Fruit fly (Drosophila melanogaster) S2 (cell line): ENCODE results near the gene Dbp73D.

Experiments
- CG8478 ChIP-seq: fragments of >200 bp; optimal IDR thresholded peaks from 2 replicates; lab custom pipeline; 2018
- CTCF ChIP-seq, 2 experiments: fragments of >200 bp; optimal IDR thresholded peaks; 2 replicates each; lab custom pipeline; 2018

DNA sequence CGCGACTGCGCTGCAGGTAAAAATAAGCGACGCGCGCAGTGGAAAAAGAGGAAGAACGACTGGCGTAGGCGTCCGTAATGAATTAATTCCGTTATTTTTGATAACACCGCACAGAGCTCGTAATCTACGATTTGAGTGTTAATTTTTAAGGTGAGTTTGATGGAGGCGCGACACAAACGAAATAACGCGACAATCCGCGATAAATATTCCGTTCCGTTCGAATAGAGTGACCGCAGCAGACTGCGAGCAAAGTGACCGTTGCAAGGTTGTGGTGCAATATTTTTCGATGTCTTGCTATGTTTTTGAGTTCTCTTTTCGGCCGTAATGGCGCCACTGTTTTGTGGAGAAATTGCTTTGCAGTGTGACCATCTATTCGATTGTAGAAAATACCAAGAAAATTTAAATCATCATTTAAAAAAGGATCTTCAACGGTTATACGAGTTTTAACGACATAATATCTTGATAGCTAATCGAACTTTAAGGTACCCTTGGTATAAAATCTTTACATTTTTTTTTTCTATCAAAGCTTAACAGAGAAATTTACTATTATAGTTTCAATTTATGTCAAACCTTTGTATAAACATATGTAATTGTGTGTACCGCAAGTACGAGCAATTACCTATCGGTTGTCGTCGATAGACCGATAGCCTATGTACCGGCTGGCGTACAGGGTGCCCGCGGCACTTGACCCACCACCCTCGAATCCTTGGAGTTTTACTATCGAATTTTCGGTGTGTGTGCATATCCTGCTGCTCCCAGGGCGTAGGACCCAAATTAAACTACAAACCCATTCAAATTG lies 19.0 kb downstream of the Dbp73D start, which contains the start of the genes CG43954, Lasp and Dab:
- TF ChIP-seq CG8478 (no peak), CTCF (optimal IDR thresholded peaks at IDR 0.05; lab: Kevin White, UChicago) (peak; percentile 95 to 96)
